Fruit fly (Drosophila melanogaster) Kc167 (cell line): Measurements from ENCODE around the gene Pde9.

Experiments
- Myc ChIP-seq: fragments of >200 bp; optimal IDR thresholded peaks from 2 replicates; lab custom pipeline; 2017; ENCODE audit warnings: missing external identifiers
- Sin3A ChIP-seq: fragments of >200 bp; optimal IDR thresholded peaks from 2 replicates; lab custom pipeline; 2018; ENCODE audit warnings: missing external identifiers
- h ChIP-seq: fragments of >200 bp; optimal IDR thresholded peaks from 3 replicates; lab custom pipeline; 2018; ENCODE audit warnings: missing external identifiers
- insv ChIP-seq: fragments of >200 bp; optimal IDR thresholded peaks from 3 replicates; lab custom pipeline; 2018; ENCODE audit warnings: missing external identifiers
- psq ChIP-seq: fragments of >200 bp; optimal IDR thresholded peaks from 2 replicates; lab custom pipeline; 2017; ENCODE audit warnings: missing external identifiers
- ttk ChIP-seq: sonication (Bioruptor generic); optimal IDR thresholded peaks from 2 replicates; lab custom pipeline; 2017; ENCODE audit warnings: missing external identifiers

Pde9 gene

DNA sequence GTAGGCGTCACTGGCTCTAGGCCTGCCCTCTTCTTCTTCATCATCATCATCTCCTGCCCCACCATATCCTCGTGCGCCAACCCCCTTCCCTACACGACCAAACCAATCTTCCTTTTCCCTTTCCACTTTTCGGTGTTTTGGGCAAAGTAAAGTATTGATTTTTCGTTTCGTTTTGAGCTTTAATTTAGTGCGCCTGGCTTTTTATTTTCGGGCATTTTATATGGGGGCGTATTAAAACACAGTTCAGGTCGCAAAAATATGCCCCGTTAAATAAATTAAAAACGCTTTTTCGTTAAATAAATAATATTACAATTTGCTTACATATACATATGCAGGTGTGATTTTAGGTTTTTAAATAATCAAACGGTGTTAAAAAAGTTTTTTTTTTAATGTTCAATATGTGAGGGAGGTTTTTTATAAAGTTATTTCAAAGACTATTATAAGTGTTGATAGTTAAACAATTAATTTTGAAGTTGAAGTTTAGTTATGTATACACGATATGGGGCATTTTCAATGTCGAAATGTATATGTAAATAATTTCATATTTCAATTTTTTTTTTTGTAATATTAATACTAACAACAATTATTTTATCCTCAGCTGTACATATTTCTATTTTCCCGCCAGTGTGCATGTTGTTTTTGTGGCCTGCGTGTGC is 159.3 kb downstream of the Pde9 start:
- no peak for TF ChIP-seq ttk
- no peak for TF ChIP-seq insv (lab: Kevin White, UChicago)
- no peak for TF ChIP-seq Sin3A
- no peak for TF ChIP-seq h (lab: Kevin White, UChicago)
- no peak for TF ChIP-seq psq (lab: Kevin White, UChicago)
- TF ChIP-seq Myc: no peak

DNA sequence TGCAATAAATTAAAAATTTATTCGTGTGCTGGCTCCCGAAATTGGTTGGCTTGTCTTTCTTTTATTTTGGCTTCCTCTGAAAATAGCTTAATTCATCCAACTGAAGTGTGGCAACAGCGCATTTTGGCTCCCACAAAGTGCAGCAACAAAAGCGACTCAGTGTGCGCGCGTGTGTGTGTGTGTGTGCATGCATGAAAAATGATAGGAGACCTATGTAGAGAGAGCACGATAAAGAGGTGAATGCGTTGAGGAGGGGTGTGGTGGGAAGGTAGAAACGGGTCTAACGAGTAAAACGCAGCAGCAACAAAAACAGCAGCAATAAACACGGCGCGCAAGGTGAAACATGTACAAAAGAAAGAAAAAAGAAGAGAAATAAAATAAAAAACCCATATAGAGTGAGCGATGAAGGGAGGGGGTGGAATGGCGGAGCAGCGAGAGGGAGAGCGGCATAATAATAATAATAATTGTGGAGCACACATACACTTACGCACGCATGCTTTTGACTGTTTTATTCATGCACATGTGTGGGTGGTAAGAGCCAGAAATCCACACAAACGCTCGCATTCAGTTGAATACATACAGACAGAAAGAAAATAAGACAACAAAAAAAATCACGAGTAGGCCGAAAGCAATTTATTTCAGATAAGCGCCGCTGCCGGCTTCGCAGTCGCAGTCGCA is 159.9 kb downstream of the Pde9 start:
- TF ChIP-seq psq (lab: Kevin White, UChicago) (peak; percentile 77), insv (lab: Kevin White, UChicago) (no peak), Sin3A (no peak), Myc (no peak), ttk (no peak)
